Worm (Caenorhabditis elegans) whole organism, midembryonic: ENCODE data around the gene bmy-1.

ENCODE experiments used
- T22C8.4 ChIP-seq: fragments of 200-800 bp; sonication (Bioruptor generic); IDR thresholded peaks from 2 replicates; pipeline ENCODE4 v1.3.6; 2022; ENCODE audit warnings: missing genetic modification characterization, missing compliant biosample characterization
- cog-1 ChIP-seq: sonication (generic microtip); optimal IDR thresholded peaks from 2 replicates; lab custom pipeline; 2016; ENCODE audit warnings: missing genetic modification characterization, missing compliant biosample characterization
- flt-1 ChIP-seq: fragments of 200-800 bp; sonication (Bioruptor generic); IDR thresholded peaks from 2 replicates; pipeline ENCODE4 v1.3.6; 2022; ENCODE audit warnings: missing genetic modification characterization, missing compliant biosample characterization
- klf-2 ChIP-seq: fragments of 200-800 bp; sonication (Bioruptor generic); conservative IDR thresholded peaks from 2 replicates; pipeline ENCODE4 v1.3.6; 2022; ENCODE audit warnings: missing genetic modification reagents, missing genetic modification characterization, missing compliant biosample characterization
- med-1 ChIP-seq: sonication (generic microtip); optimal IDR thresholded peaks from 2 replicates; lab custom pipeline; 2017; ENCODE audit warnings: missing genetic modification characterization, mild to moderate bottlenecking, missing compliant biosample characterization, antibody characterized with exemption, missing genetic modification reagents; ENCODE audit not compliant: insufficient read depth
- ref-1 ChIP-seq: fragments of 200-800 bp; sonication (Bioruptor generic); conservative IDR thresholded peaks from 2 replicates; pipeline ENCODE4 v1.3.6; 2022; ENCODE audit warnings: missing genetic modification reagents, missing genetic modification characterization, missing compliant biosample characterization
- tab-1 ChIP-seq: fragments of 200-800 bp; sonication (Bioruptor generic); IDR thresholded peaks from 2 replicates; pipeline ENCODE4 v1.3.6; 2022; ENCODE audit warnings: missing genetic modification characterization, missing compliant biosample characterization
- ztf-23 ChIP-seq: fragments of 200-800 bp; sonication (Bioruptor generic); IDR thresholded peaks from 2 replicates; pipeline ENCODE4 v1.3.6; 2022; ENCODE audit warnings: missing genetic modification reagents, missing genetic modification characterization, missing compliant biosample characterization
- ztf-29 ChIP-seq: fragments of 200-800 bp; sonication (Bioruptor generic); IDR thresholded peaks from 2 replicates; pipeline ENCODE4 v1.3.6; 2022; ENCODE audit warnings: missing genetic modification reagents, missing genetic modification characterization, missing compliant biosample characterization

Gene bmy-1

ce11 chrII:5358137-5358745, at the start of gene bmy-1, which contains the start of gene F09E5.11:
TSS of gene bmy-1 (plus strand) at chrII:5358695.
TSS of gene F09E5.11 (minus strand) at chrII:5358187.
- TF ChIP-seq T22C8.4: no peak; the same call in 1 of the 2 replicates
- TF ChIP-seq klf-2 (GFP tag; lab: Robert Waterston, UW): peak; percentile 64; the same call in 1 of the 2 replicates
- TF ChIP-seq med-1 (GFP tag; lab: Kevin White, UChicago): peak; percentile 10
- no peak for TF ChIP-seq ztf-29 (GFP tag; lab: Robert Waterston, UW)
- no peak for TF ChIP-seq tab-1 (GFP tag; lab: Robert Waterston, UW)
- TF ChIP-seq ztf-23: peak; percentile 84
- no peak for TF ChIP-seq ref-1 (GFP tag; lab: Robert Waterston, UW)
- peak; percentile 81 for TF ChIP-seq flt-1 (GFP tag; lab: Robert Waterston, UW)
- TF ChIP-seq cog-1 (tag; lab: Kevin White, UChicago): peak; percentile 44

ce11 chrII:5308961-5309360, 49.5 kb upstream of the bmy-1 start:
- TF ChIP-seq med-1 (GFP tag; lab: Kevin White, UChicago) (no peak), cog-1 (tag; lab: Kevin White, UChicago) (no peak), T22C8.4 (no peak), ref-1 (GFP tag; lab: Robert Waterston, UW) (no peak), ztf-29 (GFP tag; lab: Robert Waterston, UW) (no peak), flt-1 (GFP tag; lab: Robert Waterston, UW) (no peak), tab-1 (GFP tag; lab: Robert Waterston, UW) (no peak), ztf-23 (no peak), klf-2 (GFP tag; lab: Robert Waterston, UW) (no peak)

- TF ChIP-seq ztf-29 (GFP tag; lab: Robert Waterston, UW): no peak
- TF ChIP-seq flt-1 (GFP tag; lab: Robert Waterston, UW): no peak
- no peak for TF ChIP-seq cog-1 (tag; lab: Kevin White, UChicago)
- no peak for TF ChIP-seq ztf-23
- TF ChIP-seq ref-1 (GFP tag; lab: Robert Waterston, UW): no peak
- no peak for TF ChIP-seq med-1 (GFP tag; lab: Kevin White, UChicago)
These were observed 48.8 kb upstream of the bmy-1 start for ce11 chrII:5309720-5310119.

ce11 chrII:5310795-5311194, 47.7 kb upstream of the bmy-1 start:
- TF ChIP-seq ref-1 (GFP tag; lab: Robert Waterston, UW) (no peak), T22C8.4 (no peak), tab-1 (GFP tag; lab: Robert Waterston, UW) (no peak), cog-1 (tag; lab: Kevin White, UChicago) (no peak), flt-1 (GFP tag; lab: Robert Waterston, UW) (no peak), med-1 (GFP tag; lab: Kevin White, UChicago) (no peak), klf-2 (GFP tag; lab: Robert Waterston, UW) (no peak), ztf-23 (no peak), ztf-29 (GFP tag; lab: Robert Waterston, UW) (no peak)

ce11 chrII:5311746-5312145, 46.7 kb upstream of the bmy-1 start, which contains the start of gene gcy-12:
TSS of gene gcy-12 (plus strand) at chrII:5312046.
- TF ChIP-seq ztf-29 (GFP tag; lab: Robert Waterston, UW) (no peak), med-1 (GFP tag; lab: Kevin White, UChicago) (no peak), cog-1 (tag; lab: Kevin White, UChicago) (no peak), ref-1 (GFP tag; lab: Robert Waterston, UW) (no peak), tab-1 (GFP tag; lab: Robert Waterston, UW) (no peak), klf-2 (GFP tag; lab: Robert Waterston, UW) (no peak), ztf-23 (no peak), T22C8.4 (no peak), flt-1 (GFP tag; lab: Robert Waterston, UW) (no peak)

- no peak for TF ChIP-seq tab-1 (GFP tag; lab: Robert Waterston, UW)
- no peak for TF ChIP-seq ztf-29 (GFP tag; lab: Robert Waterston, UW)
- TF ChIP-seq flt-1 (GFP tag; lab: Robert Waterston, UW): no peak
- TF ChIP-seq ztf-23: no peak
- no peak for TF ChIP-seq T22C8.4
- no peak for TF ChIP-seq cog-1 (tag; lab: Kevin White, UChicago)
- no peak for TF ChIP-seq med-1 (GFP tag; lab: Kevin White, UChicago)
- no peak for TF ChIP-seq ref-1 (GFP tag; lab: Robert Waterston, UW)
These were observed 38.1 kb upstream of the bmy-1 start for ce11 chrII:5320205-5320951.

ce11 chrII:5321718-5322286, 36.7 kb upstream of the bmy-1 start:
- TF ChIP-seq tab-1 (GFP tag; lab: Robert Waterston, UW) (no peak), ref-1 (GFP tag; lab: Robert Waterston, UW) (no peak), flt-1 (GFP tag; lab: Robert Waterston, UW) (no peak), ztf-29 (GFP tag; lab: Robert Waterston, UW) (no peak), klf-2 (GFP tag; lab: Robert Waterston, UW) (no peak), med-1 (GFP tag; lab: Kevin White, UChicago) (no peak), cog-1 (tag; lab: Kevin White, UChicago) (peak; percentile 6), T22C8.4 (no peak)

ce11 chrII:5322732-5323326, 35.7 kb upstream of the bmy-1 start, which contains the start of gene vhp-1:
TSS of gene vhp-1 (plus strand) at chrII:5323276.
- no peak for TF ChIP-seq tab-1 (GFP tag; lab: Robert Waterston, UW)
- TF ChIP-seq klf-2 (GFP tag; lab: Robert Waterston, UW): no peak
- TF ChIP-seq ref-1 (GFP tag; lab: Robert Waterston, UW): no peak
- no peak for TF ChIP-seq T22C8.4
- TF ChIP-seq med-1 (GFP tag; lab: Kevin White, UChicago): no peak
- no peak for TF ChIP-seq cog-1 (tag; lab: Kevin White, UChicago)
- no peak for TF ChIP-seq flt-1 (GFP tag; lab: Robert Waterston, UW)
- no peak for TF ChIP-seq ztf-29 (GFP tag; lab: Robert Waterston, UW)
- no peak for TF ChIP-seq ztf-23
